Worm (Caenorhabditis elegans) whole organism, L3 larva: ENCODE data around the gene C06G1.1.

Experiments used
- ama-1 ChIP-seq: fragments of 150-350 bp; optimal IDR thresholded peaks from 2 replicates; lab custom pipeline; 2018
- daf-12 ChIP-seq: fragments of 150-350 bp; optimal IDR thresholded peaks from 2 replicates; lab custom pipeline; 2014; ENCODE audit warnings: missing biosample characterization, missing genetic modification reagents, missing genetic modification characterization
- egl-27 ChIP-seq: sonication (generic microtip); optimal IDR thresholded peaks from 4 replicates; lab custom pipeline; 2017; ENCODE audit warnings: missing biosample characterization, missing genetic modification reagents, missing genetic modification characterization
- elt-2 ChIP-seq: sonication (generic microtip); optimal IDR thresholded peaks from 2 replicates; lab custom pipeline; 2016; ENCODE audit warnings: missing genetic modification reagents, mild to moderate bottlenecking, missing genetic modification characterization, missing compliant biosample characterization
- jun-1 ChIP-seq: fragments of 150-350 bp; optimal IDR thresholded peaks from 2 replicates; lab custom pipeline; 2014; ENCODE audit warnings: missing biosample characterization, missing genetic modification reagents, missing genetic modification characterization
- lsy-12 ChIP-seq: sonication (generic microtip); optimal IDR thresholded peaks from 2 replicates; lab custom pipeline; 2016; ENCODE audit warnings: mild to moderate bottlenecking, missing genetic modification characterization, missing compliant biosample characterization
- mdl-1 ChIP-seq: fragments of 150-350 bp; optimal IDR thresholded peaks from 2 replicates; lab custom pipeline; 2014; ENCODE audit warnings: missing biosample characterization, missing genetic modification characterization
- nhr-23 ChIP-seq: fragments of 150-350 bp; optimal IDR thresholded peaks from 2 replicates; lab custom pipeline; 2014; ENCODE audit warnings: missing biosample characterization, missing genetic modification reagents, missing genetic modification characterization
- nhr-25 ChIP-seq: sonication (generic microtip); optimal IDR thresholded peaks from 2 replicates; lab custom pipeline; 2017; ENCODE audit warnings: missing biosample characterization, missing genetic modification characterization
- pha-4 ChIP-seq: fragments of 150-350 bp; optimal IDR thresholded peaks from 2 replicates; lab custom pipeline; 2014; ENCODE audit warnings: missing biosample characterization, missing genetic modification reagents, missing genetic modification characterization
- sea-2 ChIP-seq: fragments of 150-350 bp; sonication (generic microtip); optimal IDR thresholded peaks from 4 replicates; lab custom pipeline; 2014; ENCODE audit warnings: missing biosample characterization, missing genetic modification reagents, missing genetic modification characterization
- ztf-11 ChIP-seq: fragments of 150-350 bp; optimal IDR thresholded peaks from 2 replicates; lab custom pipeline; 2014; ENCODE audit warnings: missing biosample characterization, missing genetic modification characterization
- ztf-4 ChIP-seq: fragments of 150-350 bp; optimal IDR thresholded peaks from 2 replicates; lab custom pipeline; 2014; ENCODE audit warnings: missing biosample characterization, missing genetic modification characterization

DNA sequence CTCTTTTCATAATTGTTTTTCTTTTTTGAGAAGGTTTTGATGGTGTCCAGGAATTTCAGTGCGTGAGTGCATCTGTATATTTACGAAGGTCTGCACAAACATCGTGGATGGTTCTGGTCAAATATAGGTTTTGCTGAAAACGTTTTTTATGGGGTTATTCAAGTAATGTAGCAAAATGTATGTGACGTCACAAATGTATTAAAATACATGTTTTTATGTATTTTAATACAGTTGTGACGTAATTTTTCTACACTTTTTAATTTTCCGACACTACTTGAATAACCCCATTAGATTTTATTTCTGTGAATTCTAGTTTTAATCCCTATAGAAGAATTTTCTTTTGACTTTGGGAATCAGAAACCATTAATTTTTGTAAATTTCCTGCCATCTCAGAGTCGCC, 14.4 kb upstream of the C06G1.1 start:
- TF ChIP-seq mdl-1 (tag; lab: Kevin White, UChicago) (no peak), lsy-12 (tag; lab: Kevin White, UChicago) (no peak), ama-1 (no peak), nhr-23 (tag; lab: Kevin White, UChicago) (no peak), ztf-4 (tag; lab: Kevin White, UChicago) (no peak), elt-2 (tag; lab: Kevin White, UChicago) (no peak), nhr-25 (tag; lab: Kevin White, UChicago) (no peak), egl-27 (tag; lab: Kevin White, UChicago) (no peak), daf-12 (tag; lab: Kevin White, UChicago) (no peak), jun-1 (no peak), ztf-11 (tag; lab: Kevin White, UChicago) (no peak), sea-2 (GFP tag; lab: Kevin White, UChicago) (no peak), pha-4 (tag; lab: Kevin White, UChicago) (no peak)
